Fruit fly (Drosophila melanogaster) whole organism, embryonic: Measurements from ENCODE around the gene CG32305.
A peak's percentile ranks its signal among the peaks of the same experiment; 100 is the strongest.

ENCODE experiments used
- BEAF-32 ChIP-seq: fragments of 200-800 bp; sonication (Bioruptor generic); optimal IDR thresholded peaks from 3 replicates; lab custom pipeline; 2017; ENCODE audit warnings: missing biosample characterization, missing genetic modification characterization, mild to moderate bottlenecking, moderate library complexity, missing genetic modification reagents
- CG10267 ChIP-seq: fragments of 200-800 bp; sonication (Bioruptor generic); optimal IDR thresholded peaks from 2 replicates; lab custom pipeline; 2018; ENCODE audit warnings: missing biosample characterization, mild to moderate bottlenecking, missing genetic modification characterization, moderate library complexity
- CG10565 ChIP-seq: fragments of 200-800 bp; sonication (Bioruptor generic); optimal IDR thresholded peaks from 3 replicates; lab custom pipeline; 2016; ENCODE audit warnings: missing biosample characterization, mild to moderate bottlenecking, missing genetic modification characterization
- CG11560 ChIP-seq: fragments of 200-800 bp; sonication (Bioruptor generic); IDR thresholded peaks from 3 replicates; pipeline ENCODE4 v1.3.6; 2022; ENCODE audit warnings: missing biosample characterization, missing genetic modification characterization
- CG11696 ChIP-seq: fragments of 200-800 bp; sonication (Bioruptor generic); IDR thresholded peaks from 2 replicates; pipeline ENCODE4 v1.3.6; 2022; ENCODE audit warnings: missing biosample characterization, missing genetic modification characterization
- CG12104 ChIP-seq: fragments of 200-800 bp; sonication (Bioruptor generic); optimal IDR thresholded peaks from 3 replicates; lab custom pipeline; 2016; ENCODE audit warnings: missing biosample characterization, missing genetic modification characterization
- CG12744 ChIP-seq: fragments of 200-800 bp; sonication (Bioruptor generic); optimal IDR thresholded peaks from 2 replicates; lab custom pipeline; 2016; ENCODE audit warnings: missing biosample characterization, missing genetic modification characterization
- CG12769 ChIP-seq: fragments of 200-800 bp; sonication (Bioruptor generic); optimal IDR thresholded peaks from 2 replicates; lab custom pipeline; 2019; ENCODE audit warnings: missing biosample characterization, mild to moderate bottlenecking, missing genetic modification characterization, moderate library complexity
- CG13123 ChIP-seq: fragments of 200-800 bp; sonication (Bioruptor generic); optimal IDR thresholded peaks from 2 replicates; lab custom pipeline; 2016; ENCODE audit warnings: missing biosample characterization, missing genetic modification characterization
- CG1529 ChIP-seq: fragments of 200-800 bp; sonication (Bioruptor generic); optimal IDR thresholded peaks from 3 replicates; lab custom pipeline; 2018; ENCODE audit warnings: missing biosample characterization, missing genetic modification characterization
- CG15696 ChIP-seq: fragments of 200-800 bp; sonication (Bioruptor generic); optimal IDR thresholded peaks from 2 replicates; lab custom pipeline; 2019; ENCODE audit warnings: missing biosample characterization, mild to moderate bottlenecking, missing genetic modification characterization, moderate library complexity
- CG16779 ChIP-seq: fragments of 200-800 bp; sonication (Bioruptor generic); IDR thresholded peaks from 2 replicates; pipeline ENCODE4 v1.3.6; 2022; ENCODE audit warnings: missing biosample characterization, missing genetic modification characterization
- CG17328 ChIP-seq: fragments of 200-800 bp; sonication (Bioruptor generic); IDR thresholded peaks from 2 replicates; pipeline ENCODE4 v1.3.6; 2022; ENCODE audit warnings: missing biosample characterization, missing genetic modification characterization
- CG17612 ChIP-seq: fragments of 200-800 bp; sonication (Bioruptor generic); IDR thresholded peaks from 2 replicates; pipeline ENCODE4 v1.3.6; 2022; ENCODE audit warnings: missing biosample characterization, missing genetic modification characterization
- CG3163 ChIP-seq: fragments of 200-800 bp; sonication (Bioruptor generic); optimal IDR thresholded peaks from 3 replicates; lab custom pipeline; 2016; ENCODE audit warnings: missing biosample characterization, missing genetic modification characterization
- CG34422 ChIP-seq: fragments of 200-800 bp; sonication (Bioruptor generic); IDR thresholded peaks from 3 replicates; pipeline ENCODE4 v1.3.6; 2022; ENCODE audit warnings: missing biosample characterization, missing genetic modification characterization
- CG42726 ChIP-seq: fragments of 200-800 bp; sonication (Bioruptor generic); IDR thresholded peaks from 2 replicates; pipeline ENCODE4 v1.3.6; 2022; ENCODE audit warnings: missing biosample characterization, missing genetic modification characterization; ENCODE audit not compliant: partially characterized antibody
- CG6175 ChIP-seq: fragments of 200-800 bp; sonication (Bioruptor generic); IDR thresholded peaks from 3 replicates; pipeline ENCODE4 v1.3.6; 2022; ENCODE audit warnings: missing biosample characterization, missing genetic modification characterization
- CG6272 ChIP-seq: fragments of 200-800 bp; sonication (Bioruptor generic); IDR thresholded peaks from 2 replicates; pipeline ENCODE4 v1.3.6; 2022; ENCODE audit warnings: missing biosample characterization, missing genetic modification characterization
- CG6654 ChIP-seq: fragments of 200-800 bp; sonication (Bioruptor generic); optimal IDR thresholded peaks from 2 replicates; lab custom pipeline; 2017; ENCODE audit warnings: missing biosample characterization, mild to moderate bottlenecking, missing genetic modification characterization
- CG6813 ChIP-seq: fragments of 200-800 bp; sonication (Bioruptor generic); optimal IDR thresholded peaks from 2 replicates; lab custom pipeline; 2017; ENCODE audit warnings: missing biosample characterization, missing genetic modification characterization, mild to moderate bottlenecking, moderate library complexity, missing genetic modification reagents
- CG6854 ChIP-seq: fragments of 200-800 bp; sonication (Bioruptor generic); optimal IDR thresholded peaks from 3 replicates; lab custom pipeline; 2017; ENCODE audit warnings: missing biosample characterization, mild to moderate bottlenecking, missing genetic modification characterization
- CG7839 ChIP-seq: fragments of 200-800 bp; sonication (Bioruptor generic); optimal IDR thresholded peaks from 3 replicates; lab custom pipeline; 2018; ENCODE audit warnings: missing biosample characterization, mild to moderate bottlenecking, missing genetic modification characterization, moderate library complexity
- CG7987 ChIP-seq: fragments of 200-800 bp; sonication (Bioruptor generic); optimal IDR thresholded peaks from 2 replicates; lab custom pipeline; 2018; ENCODE audit warnings: missing biosample characterization, mild to moderate bottlenecking, missing genetic modification characterization, moderate library complexity
- CG9876 ChIP-seq: fragments of 200-800 bp; sonication (Bioruptor generic); optimal IDR thresholded peaks from 2 replicates; lab custom pipeline; 2016; ENCODE audit warnings: missing biosample characterization, missing genetic modification characterization
- CkIIα-i1 ChIP-seq: fragments of 200-800 bp; sonication (Bioruptor generic); IDR thresholded peaks from 2 replicates; pipeline ENCODE4 v1.3.6; 2022; ENCODE audit warnings: missing biosample characterization, missing genetic modification characterization
- Dll ChIP-seq: fragments of 200-800 bp; sonication (Bioruptor generic); IDR thresholded peaks from 4 replicates; pipeline ENCODE4 v1.3.6; 2022; ENCODE audit warnings: missing biosample characterization, missing genetic modification characterization; ENCODE audit not compliant: partially characterized antibody
- E2f1 ChIP-seq: fragments of 200-800 bp; sonication (Bioruptor generic); IDR thresholded peaks from 2 replicates; pipeline ENCODE4 v1.3.6; 2022; ENCODE audit warnings: missing biosample characterization, missing genetic modification characterization
- Fer2 ChIP-seq: fragments of 200-800 bp; sonication (Bioruptor generic); optimal IDR thresholded peaks from 2 replicates; lab custom pipeline; 2018; ENCODE audit warnings: missing biosample characterization, mild to moderate bottlenecking, missing genetic modification characterization, moderate library complexity
- Hey ChIP-seq: fragments of 200-800 bp; sonication (Bioruptor generic); optimal IDR thresholded peaks from 3 replicates; lab custom pipeline; 2018; ENCODE audit warnings: missing biosample characterization, mild to moderate bottlenecking, missing genetic modification characterization
- Neu2 ChIP-seq: fragments of 200-800 bp; sonication (Bioruptor generic); optimal IDR thresholded peaks from 3 replicates; lab custom pipeline; 2016; ENCODE audit warnings: missing biosample characterization, missing genetic modification characterization, borderline replicate concordance
- Oli ChIP-seq: fragments of 200-800 bp; sonication (Bioruptor generic); optimal IDR thresholded peaks from 2 replicates; lab custom pipeline; 2018; ENCODE audit warnings: missing biosample characterization, mild to moderate bottlenecking, missing genetic modification characterization, moderate library complexity
- Ravus ChIP-seq: fragments of 200-800 bp; sonication (Bioruptor generic); IDR thresholded peaks from 2 replicates; pipeline ENCODE4 v1.3.6; 2022; ENCODE audit warnings: missing biosample characterization, missing genetic modification characterization
- Sox102F ChIP-seq: fragments of 200-800 bp; sonication (Bioruptor generic); optimal IDR thresholded peaks from 2 replicates; lab custom pipeline; 2018; ENCODE audit warnings: missing biosample characterization, mild to moderate bottlenecking, missing genetic modification characterization, moderate library complexity
- Xrp1 ChIP-seq: fragments of 200-800 bp; sonication (Bioruptor generic); IDR thresholded peaks from 2 replicates; pipeline ENCODE4 v1.3.6; 2022; ENCODE audit warnings: missing biosample characterization, missing genetic modification characterization
- cato ChIP-seq: fragments of 200-800 bp; sonication (Bioruptor generic); optimal IDR thresholded peaks from 2 replicates; lab custom pipeline; 2016; ENCODE audit warnings: missing biosample characterization, missing genetic modification characterization, borderline replicate concordance
- dati ChIP-seq: fragments of 200-800 bp; sonication (Bioruptor generic); IDR thresholded peaks from 2 replicates; pipeline ENCODE4 v1.3.6; 2022; ENCODE audit warnings: missing biosample characterization, missing genetic modification characterization
- dm ChIP-seq: fragments of 200-800 bp; sonication (Bioruptor generic); optimal IDR thresholded peaks from 3 replicates; lab custom pipeline; 2016; ENCODE audit warnings: missing biosample characterization, missing genetic modification characterization
- dmrt99B ChIP-seq: fragments of 200-800 bp; sonication (Bioruptor generic); optimal IDR thresholded peaks from 2 replicates; lab custom pipeline; 2018; ENCODE audit warnings: missing biosample characterization, mild to moderate bottlenecking, missing genetic modification characterization, moderate library complexity
- eyg ChIP-seq: fragments of 200-800 bp; sonication (Bioruptor generic); optimal IDR thresholded peaks from 3 replicates; lab custom pipeline; 2016; ENCODE audit warnings: missing biosample characterization, missing genetic modification characterization
- fu2 ChIP-seq: fragments of 200-800 bp; sonication (Bioruptor generic); optimal IDR thresholded peaks from 2 replicates; lab custom pipeline; 2016; ENCODE audit warnings: missing biosample characterization, missing genetic modification characterization
- grn ChIP-seq: fragments of 200-800 bp; sonication (Bioruptor generic); optimal IDR thresholded peaks from 3 replicates; lab custom pipeline; 2017; ENCODE audit warnings: missing biosample characterization, missing genetic modification characterization
- gsb ChIP-seq: fragments of 200-800 bp; sonication (Bioruptor generic); IDR thresholded peaks from 2 replicates; pipeline ENCODE4 v1.3.6; 2022; ENCODE audit warnings: missing biosample characterization, missing genetic modification characterization
- hkb ChIP-seq, 2 experiments: fragments of 200-800 bp in 1 of 2; fragments of >200 bp in 1 of 2; sonication (Bioruptor generic) in 1 of 2; IDR thresholded peaks in 1 of 2; optimal IDR thresholded peaks in 1 of 2; 2 replicates each; pipeline versions ENCODE4 v1.3.6 to Lab custom; 2017 to 2022; ENCODE audit warnings: missing biosample characterization in 1 of 2, missing genetic modification characterization in 1 of 2
- jumu ChIP-seq: fragments of 200-800 bp; sonication (Bioruptor generic); optimal IDR thresholded peaks from 3 replicates; lab custom pipeline; 2016; ENCODE audit warnings: missing biosample characterization, missing genetic modification characterization
- org-1 ChIP-seq: fragments of 200-800 bp; sonication (Bioruptor generic); optimal IDR thresholded peaks from 2 replicates; lab custom pipeline; 2017; ENCODE audit warnings: missing biosample characterization, missing genetic modification characterization
- p53 ChIP-seq: fragments of 200-800 bp; sonication (Bioruptor generic); optimal IDR thresholded peaks from 2 replicates; lab custom pipeline; 2016; ENCODE audit warnings: missing biosample characterization, missing genetic modification characterization
- pan ChIP-seq, 4 experiments: fragments of >200 bp in 3 of 4; fragments of 200-800 bp in 1 of 4; sonication (Bioruptor generic) in 1 of 4; optimal IDR thresholded peaks in 3 of 4; IDR thresholded peaks in 1 of 4; 2 replicates each; pipeline versions ENCODE4 v1.3.6 to Lab custom; 2017 to 2022; ENCODE audit warnings: missing biosample characterization in 2 of 4, missing genetic modification characterization in 2 of 4, mixed read lengths in 1 of 4
- trh ChIP-seq: fragments of 200-800 bp; sonication (Bioruptor generic); optimal IDR thresholded peaks from 2 replicates; lab custom pipeline; 2016; ENCODE audit warnings: missing biosample characterization, missing genetic modification characterization

Gene CG32305

DNA sequence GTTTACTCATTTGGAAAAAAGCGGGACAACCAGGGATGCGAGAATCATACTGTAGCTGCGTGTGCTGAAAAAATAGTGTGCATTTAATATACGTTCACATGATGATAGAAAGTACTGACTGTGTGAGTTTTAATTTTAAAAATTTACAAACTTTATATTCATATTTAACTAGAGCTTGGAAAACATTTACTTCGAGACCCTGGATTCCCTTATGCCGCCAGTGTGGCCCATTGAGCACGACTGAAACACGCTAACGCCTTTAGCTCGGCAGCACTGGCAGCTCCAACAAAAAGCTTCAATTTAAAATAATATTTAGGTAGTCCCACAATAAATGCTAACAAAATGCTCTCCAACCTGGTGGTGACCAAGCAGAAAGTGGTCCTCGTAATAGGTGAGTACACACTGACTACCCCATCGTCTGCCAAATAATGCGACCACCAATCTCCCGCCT is 9.0 kb downstream of the CG32305 start, which contains the start of the genes CG1275 and Elp5 (continued):
- TF ChIP-seq CG6272 (GFP tag; lab: Robert Waterston, UW) (peak; percentile 99), CG11696 (GFP tag; lab: Robert Waterston, UW) (peak; percentile 98), grn (GFP tag; lab: Kevin White, UChicago) (peak; percentile 77), CG34422 (GFP tag; lab: Robert Waterston, UW) (peak; percentile 100), dm (GFP tag; lab: Kevin White, UChicago) (peak; percentile 93), CG12769 (tag; lab: Kevin White, UChicago) (peak; percentile 98), CG3163 (GFP tag; lab: Kevin White, UChicago) (peak; percentile 82), CG10267 (peak; percentile 92), org-1 (peak; percentile 95), CG1529 (GFP tag; lab: Kevin White, UChicago) (peak; percentile 97), p53 (GFP tag; lab: Kevin White, UChicago) (peak; percentile 87), CG42726 (GFP tag; lab: Robert Waterston, UW) (no peak), Ravus (GFP tag; lab: Robert Waterston, UW) (peak; percentile 98), fu2 (GFP tag; lab: Kevin White, UChicago) (peak; percentile 95), Dll (GFP tag; lab: Robert Waterston, UW) (0 out of 4 replicates have a peak, but pooled peaks have one; percentile 29), pan (optimal IDR thresholded peaks at IDR 0.05; lab: Kevin White, UChicago) (no peak), pan (GFP tag; optimal IDR thresholded peaks at IDR 0.05 in 1 of 2, IDR thresholded peaks at IDR 0.05 in 1 of 2) (peak in 1 of 2 experiments; percentile 100), CG17328 (peak; percentile 99), CG6175 (peak; percentile 99), Xrp1 (GFP tag; lab: Robert Waterston, UW) (peak; percentile 99), gsb (peak; percentile 99), eyg (GFP tag; lab: Kevin White, UChicago) (peak; percentile 94), Fer2 (tag; lab: Kevin White, UChicago) (peak; percentile 98), CG15696 (tag; lab: Kevin White, UChicago) (peak; percentile 93), CG17612 (GFP tag; lab: Robert Waterston, UW) (peak; percentile 99), Neu2 (peak; percentile 87), dmrt99B (tag; lab: Kevin White, UChicago) (peak; percentile 99), CG12104 (GFP tag; lab: Kevin White, UChicago) (peak; percentile 98), hkb (optimal IDR thresholded peaks at IDR 0.05; lab: Kevin White, UChicago) (no peak), hkb (GFP tag; IDR thresholded peaks at IDR 0.05; lab: Robert Waterston, UW) (peak; percentile 99), E2f1 (GFP tag; lab: Robert Waterston, UW) (peak; percentile 100), CG6813 (peak; percentile 84), CG7987 (GFP tag; lab: Kevin White, UChicago) (peak; percentile 89), trh (GFP tag; lab: Kevin White, UChicago) (peak; percentile 96), CG6654 (GFP tag; lab: Kevin White, UChicago) (peak; percentile 84), Oli (peak; percentile 98), CG7839 (tag; lab: Kevin White, UChicago) (peak; percentile 99), dati (peak; percentile 99), Sox102F (GFP tag; lab: Kevin White, UChicago) (peak; percentile 99), cato (peak; percentile 97), CG9876 (GFP tag; lab: Kevin White, UChicago) (peak; percentile 88), CG12744 (GFP tag; lab: Kevin White, UChicago) (peak; percentile 97), CG13123 (peak; percentile 95), jumu (GFP tag; lab: Kevin White, UChicago) (peak; percentile 94), CG6854 (GFP tag; lab: Kevin White, UChicago) (peak; percentile 88), CG16779 (GFP tag; lab: Robert Waterston, UW) (peak; percentile 99), Hey (tag; lab: Kevin White, UChicago) (peak; percentile 89), CG10565 (GFP tag; lab: Kevin White, UChicago) (peak; percentile 57), CkIIα-i1 (GFP tag; lab: Robert Waterston, UW) (peak; percentile 97), CG11560 (tag; lab: Robert Waterston, UW) (peak; percentile 95), BEAF-32 (GFP tag; lab: Kevin White, UChicago) (peak; percentile 45)
